Fruit fly (Drosophila melanogaster): ENCODE measurements around the gene Tmhs.

DNA sequence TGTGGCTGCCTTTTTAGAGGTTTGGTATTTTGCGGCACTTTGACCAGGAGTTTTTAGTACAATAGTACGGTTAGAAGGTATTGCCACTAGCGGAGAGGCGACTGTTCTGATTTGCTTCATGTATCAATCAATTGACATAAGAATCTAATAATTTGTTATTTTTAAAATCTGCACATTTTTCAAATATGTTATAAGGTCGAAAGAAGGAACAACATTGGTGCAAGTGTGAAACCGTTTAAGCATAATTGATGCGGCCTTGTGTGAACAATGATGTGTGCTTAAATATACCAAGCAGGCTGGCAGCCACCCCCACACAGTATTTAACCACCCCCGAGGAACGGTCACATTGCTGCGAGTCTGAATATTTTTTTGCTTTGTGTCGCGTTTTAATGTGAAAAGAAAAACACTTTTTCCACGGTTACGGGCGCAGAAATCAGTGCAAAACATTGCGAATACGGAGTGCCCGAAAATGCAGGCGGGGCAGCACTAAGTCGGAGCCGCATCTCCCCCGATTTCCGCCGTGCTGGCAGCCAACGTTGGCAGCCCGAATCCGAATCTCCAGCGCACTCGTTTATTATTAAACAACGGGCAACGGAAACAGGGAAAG lies 20.2 kb upstream of the Tmhs start, which contains the start of the genes HBS1 and CG12025:
- TF ChIP-seq GATAd (GFP tag; optimal IDR thresholded peaks at IDR 0.05) (no peak), brk (GFP tag; optimal IDR thresholded peaks at IDR 0.05) (no peak), HLH106 (tag; optimal IDR thresholded peaks at IDR 0.05) (peak; percentile 71), rgr (GFP tag; optimal IDR thresholded peaks at IDR 0.05) (peak; percentile 32), Hnf4 (GFP tag; optimal IDR thresholded peaks at IDR 0.05) (peak; percentile 16), usp (GFP tag; optimal IDR thresholded peaks at IDR 0.05) (no peak), fru (GFP tag; optimal IDR thresholded peaks at IDR 0.05) (peak; percentile 14), Mio (GFP tag; optimal IDR thresholded peaks at IDR 0.05) (no peak), foxo (GFP tag; optimal IDR thresholded peaks at IDR 0.05) (peak in 1 of 2 experiments; percentile 59), psq (GFP tag; optimal IDR thresholded peaks at IDR 0.05) (no peak), Dif (GFP tag; optimal IDR thresholded peaks at IDR 0.05; ENCODE audit: partially characterized antibody) (no peak), dsf (GFP tag; optimal IDR thresholded peaks at IDR 0.05; ENCODE audit: borderline replicate concordance) (no peak)
